Worm (Caenorhabditis elegans): Measurements from ENCODE around the gene vha-15.

DNA sequence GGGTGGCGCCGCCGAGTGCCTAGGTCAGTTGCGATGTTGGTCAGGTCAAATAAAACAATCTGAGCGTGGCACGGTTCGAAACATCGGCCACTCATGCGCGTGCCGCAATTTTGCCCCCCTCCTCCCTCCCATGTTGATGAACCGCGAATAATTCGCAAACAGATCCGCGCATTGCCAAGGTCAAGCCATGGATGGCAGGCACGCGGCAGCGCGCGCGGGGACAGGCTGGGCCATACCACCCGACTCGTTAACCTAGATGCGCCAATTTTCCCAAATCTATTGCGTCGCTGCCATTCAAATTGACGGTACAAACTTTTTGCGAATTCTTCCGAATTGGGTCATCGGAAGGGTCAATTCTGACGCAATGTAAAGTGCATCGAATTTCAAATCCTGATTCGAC, 21.0 kb upstream of the vha-15 start:
- TF ChIP-seq him-1 (tag; optimal IDR thresholded peaks at IDR 0.05) (no peak), dao-5 (tag; optimal IDR thresholded peaks at IDR 0.05) (no peak)

All from whole organism, L4/young adult.